Worm (Caenorhabditis elegans) whole organism, L3 larva: ENCODE data around the gene efr-3.
A peak's percentile ranks its signal among the peaks of the same experiment; 100 is the strongest.

Source experiments
- R02D3.7 ChIP-seq: fragments of 150-350 bp; optimal IDR thresholded peaks from 2 replicates; lab custom pipeline; 2014; ENCODE audit warnings: missing biosample characterization, missing genetic modification characterization
- ZK546.5 ChIP-seq: sonication (generic microtip); optimal IDR thresholded peaks from 2 replicates; lab custom pipeline; 2017; ENCODE audit warnings: missing biosample characterization, missing genetic modification characterization
- ceh-16 ChIP-seq: sonication (generic microtip); optimal IDR thresholded peaks from 2 replicates; lab custom pipeline; 2017; ENCODE audit warnings: missing biosample characterization, missing genetic modification characterization
- ceh-9 ChIP-seq: sonication (generic microtip); optimal IDR thresholded peaks from 2 replicates; lab custom pipeline; 2018; ENCODE audit warnings: missing biosample characterization, missing genetic modification characterization
- daf-12 ChIP-seq: fragments of 150-350 bp; optimal IDR thresholded peaks from 2 replicates; lab custom pipeline; 2014; ENCODE audit warnings: missing biosample characterization, missing genetic modification reagents, missing genetic modification characterization
- egl-27 ChIP-seq: sonication (generic microtip); optimal IDR thresholded peaks from 4 replicates; lab custom pipeline; 2017; ENCODE audit warnings: missing biosample characterization, missing genetic modification reagents, missing genetic modification characterization
- egl-5 ChIP-seq: fragments of 150-350 bp; optimal IDR thresholded peaks from 2 replicates; lab custom pipeline; 2017; ENCODE audit warnings: missing biosample characterization, missing genetic modification reagents, missing genetic modification characterization, inconsistent platforms
- elt-1 ChIP-seq: fragments of 150-350 bp; optimal IDR thresholded peaks from 2 replicates; lab custom pipeline; 2014; ENCODE audit warnings: missing biosample characterization, missing genetic modification characterization
- elt-2 ChIP-seq: sonication (generic microtip); optimal IDR thresholded peaks from 2 replicates; lab custom pipeline; 2016; ENCODE audit warnings: missing genetic modification reagents, mild to moderate bottlenecking, missing genetic modification characterization, missing compliant biosample characterization
- elt-3 ChIP-seq, 3 experiments: fragments of 150-350 bp in 1 of 3; sonication (generic microtip) in 2 of 3; optimal IDR thresholded peaks; 2 replicates in 2 of 3; 4 replicates in 1 of 3; lab custom pipeline; 2014 to 2017; ENCODE audit warnings: missing biosample characterization in 3 of 3, missing genetic modification characterization in 3 of 3
- eor-1 ChIP-seq, 2 experiments: fragments of 150-350 bp; optimal IDR thresholded peaks; 2 replicates each; lab custom pipeline; 2014 to 2018; ENCODE audit warnings: missing biosample characterization in 2 of 2, missing genetic modification characterization in 2 of 2
- fos-1 ChIP-seq: fragments of 150-350 bp; optimal IDR thresholded peaks from 2 replicates; lab custom pipeline; 2014; ENCODE audit warnings: missing biosample characterization, missing genetic modification characterization
- jun-1 ChIP-seq: fragments of 150-350 bp; optimal IDR thresholded peaks from 2 replicates; lab custom pipeline; 2014; ENCODE audit warnings: missing biosample characterization, missing genetic modification reagents, missing genetic modification characterization
- lin-15B ChIP-seq: fragments of 150-350 bp; optimal IDR thresholded peaks from 2 replicates; lab custom pipeline; 2014; ENCODE audit warnings: missing biosample characterization, missing genetic modification characterization
- lin-39 ChIP-seq: fragments of 150-350 bp; optimal IDR thresholded peaks from 2 replicates; lab custom pipeline; 2018; ENCODE audit warnings: missing biosample characterization, missing genetic modification reagents, missing genetic modification characterization
- lsy-12 ChIP-seq: sonication (generic microtip); optimal IDR thresholded peaks from 2 replicates; lab custom pipeline; 2016; ENCODE audit warnings: mild to moderate bottlenecking, missing genetic modification characterization, missing compliant biosample characterization
- mml-1 ChIP-seq: fragments of 150-350 bp; sonication (generic microtip); optimal IDR thresholded peaks from 3 replicates; lab custom pipeline; 2014; ENCODE audit warnings: missing biosample characterization, missing genetic modification characterization
- nfya-1 ChIP-seq: sonication (generic microtip); optimal IDR thresholded peaks from 2 replicates; lab custom pipeline; 2017; ENCODE audit warnings: missing genetic modification characterization, mild to moderate bottlenecking, missing compliant biosample characterization, antibody characterized with exemption, moderate library complexity; ENCODE audit not compliant: insufficient read depth
- nhr-12 ChIP-seq: fragments of 150-350 bp; optimal IDR thresholded peaks from 2 replicates; lab custom pipeline; 2014; ENCODE audit warnings: missing biosample characterization, missing genetic modification characterization
- nhr-237 ChIP-seq: fragments of 150-350 bp; optimal IDR thresholded peaks from 2 replicates; lab custom pipeline; 2014; ENCODE audit warnings: missing biosample characterization, missing genetic modification characterization
- nhr-25 ChIP-seq: sonication (generic microtip); optimal IDR thresholded peaks from 2 replicates; lab custom pipeline; 2017; ENCODE audit warnings: missing biosample characterization, missing genetic modification characterization
- nhr-28 ChIP-seq: fragments of 150-350 bp; optimal IDR thresholded peaks from 2 replicates; lab custom pipeline; 2014; ENCODE audit warnings: missing biosample characterization, missing genetic modification characterization
- nhr-76 ChIP-seq: fragments of 150-350 bp; sonication (generic microtip); optimal IDR thresholded peaks from 5 replicates; lab custom pipeline; 2014; ENCODE audit warnings: missing biosample characterization, missing genetic modification characterization
- nhr-77 ChIP-seq: fragments of 150-350 bp; optimal IDR thresholded peaks from 2 replicates; lab custom pipeline; 2014; ENCODE audit warnings: missing biosample characterization, missing genetic modification characterization
- pha-4 ChIP-seq: fragments of 150-350 bp; optimal IDR thresholded peaks from 2 replicates; lab custom pipeline; 2014; ENCODE audit warnings: missing biosample characterization, missing genetic modification reagents, missing genetic modification characterization
- pqm-1 ChIP-seq: fragments of 150-350 bp; optimal IDR thresholded peaks from 2 replicates; lab custom pipeline; 2017; ENCODE audit warnings: missing biosample characterization, missing genetic modification characterization, inconsistent platforms
- sea-2 ChIP-seq: fragments of 150-350 bp; sonication (generic microtip); optimal IDR thresholded peaks from 4 replicates; lab custom pipeline; 2014; ENCODE audit warnings: missing biosample characterization, missing genetic modification reagents, missing genetic modification characterization
- snpc-4 ChIP-seq: fragments of 150-350 bp; optimal IDR thresholded peaks from 2 replicates; lab custom pipeline; 2014; ENCODE audit warnings: missing biosample characterization, missing genetic modification characterization
- tbx-2 ChIP-seq: sonication (generic microtip); optimal IDR thresholded peaks from 2 replicates; lab custom pipeline; 2016; ENCODE audit warnings: mild to moderate bottlenecking, missing genetic modification characterization, missing compliant biosample characterization
- unc-39 ChIP-seq: sonication (generic microtip); optimal IDR thresholded peaks from 4 replicates; lab custom pipeline; 2017; ENCODE audit warnings: missing biosample characterization, missing genetic modification characterization
- unc-62 ChIP-seq: fragments of 150-350 bp; sonication (generic microtip); optimal IDR thresholded peaks from 4 replicates; lab custom pipeline; 2014; ENCODE audit warnings: missing biosample characterization, missing genetic modification reagents, missing genetic modification characterization
- zag-1 ChIP-seq: fragments of 150-350 bp; optimal IDR thresholded peaks from 2 replicates; lab custom pipeline; 2014; ENCODE audit warnings: missing biosample characterization, missing genetic modification characterization

The efr-3 gene

ce11 chrII:6286865-6287264, 34.1 kb downstream of the efr-3 start, which contains the start of gene F13H8.6:
Gene F13H8.6, minus strand, starts transcription at chrII:6286965.
- TF ChIP-seq egl-27 (tag; lab: Kevin White, UChicago): no peak
- no peak for TF ChIP-seq nhr-25
- TF ChIP-seq pqm-1: no peak
- no peak for TF ChIP-seq nhr-12 (tag; lab: Kevin White, UChicago)
- TF ChIP-seq elt-1 (tag; lab: Kevin White, UChicago): no peak
- TF ChIP-seq ceh-9: no peak

ce11 chrII:6283074-6283473, 37.9 kb downstream of the efr-3 start, which contains the start of gene F13H8.1:
Gene F13H8.1, plus strand, starts transcription at chrII:6283384.
- TF ChIP-seq pqm-1 (peak; percentile 61), jun-1 (tag; lab: Kevin White, UChicago) (peak; percentile 21), pha-4 (peak; percentile 14), elt-2 (tag; lab: Kevin White, UChicago) (peak; percentile 88), egl-5 (tag; lab: Kevin White, UChicago) (no peak)

ce11 chrII:6281903-6282302, 39.1 kb downstream of the efr-3 start:
- TF ChIP-seq lin-15B (tag; lab: Kevin White, UChicago) (peak; percentile 17), daf-12 (no peak), elt-3 (tag; optimal IDR thresholded peaks at IDR 0.05; lab: Kevin White, UChicago) (no peak), elt-1 (tag; lab: Kevin White, UChicago) (no peak), eor-1 (tag; optimal IDR thresholded peaks at IDR 0.05; lab: Kevin White, UChicago) (no peak), pqm-1 (peak; percentile 68), nhr-28 (tag; lab: Kevin White, UChicago) (no peak), pha-4 (peak; percentile 9), snpc-4 (tag; lab: Kevin White, UChicago) (no peak), ceh-16 (no peak), mml-1 (tag; lab: Kevin White, UChicago) (no peak), elt-2 (tag; lab: Kevin White, UChicago) (peak; percentile 66), R02D3.7 (no peak)

ce11 chrII:6281002-6281401, 40.0 kb downstream of the efr-3 start, which contains the start of gene scly-1:
Gene scly-1, minus strand, starts transcription at chrII:6281102.
- TF ChIP-seq lsy-12 (tag; lab: Kevin White, UChicago): no peak
- TF ChIP-seq nhr-25: no peak
- TF ChIP-seq nhr-76 (tag; lab: Kevin White, UChicago): no peak
- TF ChIP-seq unc-62 (GFP tag; lab: Kevin White, UChicago): no peak
- no peak for TF ChIP-seq lin-39 (tag; lab: Kevin White, UChicago)
- TF ChIP-seq nhr-12 (tag; lab: Kevin White, UChicago): no peak
- no peak for TF ChIP-seq unc-39
- no peak for TF ChIP-seq R02D3.7
- no peak for TF ChIP-seq nhr-237 (tag; lab: Kevin White, UChicago)
- TF ChIP-seq pha-4: no peak
- TF ChIP-seq daf-12: no peak
- TF ChIP-seq ZK546.5: no peak
- no peak for TF ChIP-seq ceh-9
- no peak for TF ChIP-seq tbx-2 (tag; lab: Kevin White, UChicago)
- TF ChIP-seq sea-2 (GFP tag; lab: Kevin White, UChicago): no peak
- TF ChIP-seq zag-1 (tag; lab: Kevin White, UChicago): no peak

ce11 chrII:6273916-6274315, 47.0 kb downstream of the efr-3 start, which contains the start of gene bpl-1:
Gene bpl-1, plus strand, starts transcription at chrII:6274216.
- TF ChIP-seq nfya-1 (tag; lab: Kevin White, UChicago) (peak; percentile 38), elt-1 (tag; lab: Kevin White, UChicago) (no peak), lin-39 (tag; lab: Kevin White, UChicago) (peak; percentile 37), ceh-16 (no peak), elt-2 (tag; lab: Kevin White, UChicago) (no peak), fos-1 (tag; lab: Kevin White, UChicago) (no peak), elt-3 (tag; optimal IDR thresholded peaks at IDR 0.05; lab: Kevin White, UChicago) (no peak), nhr-77 (tag; lab: Kevin White, UChicago) (no peak), lsy-12 (tag; lab: Kevin White, UChicago) (no peak)
